Fruit fly (Drosophila melanogaster): ENCODE data around the gene Pdcd4.

dm6 chrX:13734866-13735265 lies 20.3 kb downstream of the Pdcd4 start:
- TF ChIP-seq CTCF (optimal IDR thresholded peaks at IDR 0.05) (no peak), CG8478 (optimal IDR thresholded peaks at IDR 0.05) (no peak)

Measured in S2 (cell line).